Worm (Caenorhabditis elegans) whole organism, L3 larva: ENCODE measurements around the gene AH10.4.

Experiments used
- elt-2 ChIP-seq: sonication (generic microtip); optimal IDR thresholded peaks from 2 replicates; lab custom pipeline; 2016; ENCODE audit warnings: missing genetic modification reagents, mild to moderate bottlenecking, missing genetic modification characterization, missing compliant biosample characterization
- fos-1 ChIP-seq: fragments of 150-350 bp; optimal IDR thresholded peaks from 2 replicates; lab custom pipeline; 2014; ENCODE audit warnings: missing biosample characterization, missing genetic modification characterization
- nhr-77 ChIP-seq: fragments of 150-350 bp; optimal IDR thresholded peaks from 2 replicates; lab custom pipeline; 2014; ENCODE audit warnings: missing biosample characterization, missing genetic modification characterization

ce11 chrV:14092403-14092802 lies 45.3 kb downstream of the AH10.4 start, which contains the start of gene D1086.3:
- TF ChIP-seq nhr-77 (tag; lab: Kevin White, UChicago) (no peak), fos-1 (tag; lab: Kevin White, UChicago) (no peak), elt-2 (tag; lab: Kevin White, UChicago) (peak; percentile 12)
